Worm (Caenorhabditis elegans): ENCODE measurements around the gene mec-5.

mec-5 gene

ce11 chrX:15983288-15983687 lies 39.5 kb downstream of the mec-5 start (continued):
- TF ChIP-seq lin-35 (GFP tag; optimal IDR thresholded peaks at IDR 0.05) (peak in 1 of 2 experiments; percentile 23), ets-5 (GFP tag; IDR thresholded peaks at IDR 0.05) (no peak), C04F5.9 (tag; optimal IDR thresholded peaks at IDR 0.05) (no peak), C16A3.4 (tag; optimal IDR thresholded peaks at IDR 0.05) (peak; percentile 42), efl-1 (optimal IDR thresholded peaks at IDR 0.05) (peak in 1 of 2 experiments; percentile 7), efl-1 (GFP tag; optimal IDR thresholded peaks at IDR 0.05 in 1 of 2) (peak in 1 of 2 experiments; percentile 63), fkh-8 (tag; optimal IDR thresholded peaks at IDR 0.05) (peak; percentile 52), pag-3 (tag; optimal IDR thresholded peaks at IDR 0.05; ENCODE audit: borderline replicate concordance, insufficient read depth) (no peak), nhr-28 (tag; optimal IDR thresholded peaks at IDR 0.05) (no peak), nhr-12 (tag; optimal IDR thresholded peaks at IDR 0.05) (no peak), mef-2 (tag; optimal IDR thresholded peaks at IDR 0.05) (no peak), lin-13 (GFP tag; optimal IDR thresholded peaks at IDR 0.05) (no peak), fkh-10 (GFP tag; optimal IDR thresholded peaks at IDR 0.05) (peak; percentile 55), nhr-71 (tag; optimal IDR thresholded peaks at IDR 0.05) (no peak), rnt-1 (tag; optimal IDR thresholded peaks at IDR 0.05) (no peak), nhr-84 (tag; optimal IDR thresholded peaks at IDR 0.05) (no peak), unc-86 (tag; optimal IDR thresholded peaks at IDR 0.05) (no peak), ceh-90 (tag; optimal IDR thresholded peaks at IDR 0.05) (no peak), ztf-4 (tag; optimal IDR thresholded peaks at IDR 0.05) (no peak), ceh-82 (tag; optimal IDR thresholded peaks at IDR 0.05) (no peak), fkh-4 (tag; optimal IDR thresholded peaks at IDR 0.05; ENCODE audit: borderline replicate concordance) (no peak), vab-15 (tag; optimal IDR thresholded peaks at IDR 0.05) (no peak), sox-4 (tag; optimal IDR thresholded peaks at IDR 0.05) (peak; percentile 77), swsn-7 (tag; optimal IDR thresholded peaks at IDR 0.05) (peak; percentile 22), lin-39 (tag; optimal IDR thresholded peaks at IDR 0.05) (no peak), mab-9 (GFP tag; IDR thresholded peaks at IDR 0.05) (no peak), nhr-76 (tag; optimal IDR thresholded peaks at IDR 0.05) (no peak), tlp-1 (tag; optimal IDR thresholded peaks at IDR 0.05) (no peak), isw-1 (GFP tag; IDR thresholded peaks at IDR 0.05) (no peak), alr-1 (tag; optimal IDR thresholded peaks at IDR 0.05; ENCODE audit: borderline replicate concordance) (no peak), snpc-4 (tag; optimal IDR thresholded peaks at IDR 0.05) (peak; percentile 2), pqm-1 (tag; optimal IDR thresholded peaks at IDR 0.05) (no peak), unc-98 (GFP tag; IDR thresholded peaks at IDR 0.05) (no peak), aly-2 (tag; optimal IDR thresholded peaks at IDR 0.05) (no peak), sup-37 (GFP tag; optimal IDR thresholded peaks at IDR 0.05) (no peak), efl-3 (GFP tag; optimal IDR thresholded peaks at IDR 0.05) (no peak), dsc-1 (tag; optimal IDR thresholded peaks at IDR 0.05) (peak; percentile 82), jun-1 (tag; optimal IDR thresholded peaks at IDR 0.05) (peak; percentile 52), ztf-11 (tag; optimal IDR thresholded peaks at IDR 0.05) (no peak), fos-1 (tag; optimal IDR thresholded peaks at IDR 0.05) (no peak), unc-130 (tag; optimal IDR thresholded peaks at IDR 0.05) (no peak), nhr-20 (tag; optimal IDR thresholded peaks at IDR 0.05) (peak; percentile 23), dpl-1 (GFP tag; optimal IDR thresholded peaks at IDR 0.05) (no peak), lin-15B (tag; optimal IDR thresholded peaks at IDR 0.05) (no peak), ces-1 (GFP tag; optimal IDR thresholded peaks at IDR 0.05) (no peak), elt-3 (tag; optimal IDR thresholded peaks at IDR 0.05) (no peak), nhr-47 (tag; optimal IDR thresholded peaks at IDR 0.05) (peak; percentile 78), aha-1 (tag; optimal IDR thresholded peaks at IDR 0.05) (no peak), C34B4.2 (tag; optimal IDR thresholded peaks at IDR 0.05) (no peak), lin-14 (GFP tag; optimal IDR thresholded peaks at IDR 0.05) (no peak), ama-1 (optimal IDR thresholded peaks at IDR 0.05) (no peak), unc-30 (tag; optimal IDR thresholded peaks at IDR 0.05) (no peak), mep-1 (tag; optimal IDR thresholded peaks at IDR 0.05) (no peak), nhr-77 (tag; optimal IDR thresholded peaks at IDR 0.05) (no peak), tbx-2 (tag; optimal IDR thresholded peaks at IDR 0.05) (no peak)
